Fruit fly (Drosophila melanogaster) whole organism, embryonic: ENCODE data around the gene Usp14.

Experiments used
- ATbp ChIP-seq: fragments of 200-800 bp; sonication (Bioruptor generic); optimal IDR thresholded peaks from 2 replicates; lab custom pipeline; 2017; ENCODE audit warnings: missing biosample characterization, mild to moderate bottlenecking, missing genetic modification characterization, missing genetic modification reagents
- Ada2b ChIP-seq: fragments of 200-800 bp; sonication (Bioruptor generic); IDR thresholded peaks from 2 replicates; pipeline ENCODE4 v1.3.6; 2022; ENCODE audit warnings: missing biosample characterization, missing genetic modification characterization
- Adf1 ChIP-seq: fragments of 200-800 bp; sonication (Bioruptor generic); IDR thresholded peaks from 2 replicates; pipeline ENCODE4 v1.3.6; 2022; ENCODE audit warnings: missing biosample characterization, missing genetic modification characterization
- Antp ChIP-seq: fragments of 200-800 bp; sonication (Bioruptor generic); optimal IDR thresholded peaks from 3 replicates; lab custom pipeline; 2016; ENCODE audit warnings: missing biosample characterization, missing genetic modification characterization
- BEAF-32 ChIP-seq: fragments of 200-800 bp; sonication (Bioruptor generic); optimal IDR thresholded peaks from 3 replicates; lab custom pipeline; 2017; ENCODE audit warnings: missing biosample characterization, missing genetic modification characterization, mild to moderate bottlenecking, moderate library complexity, missing genetic modification reagents
- C15 ChIP-seq: fragments of 200-800 bp; sonication (Bioruptor generic); IDR thresholded peaks from 3 replicates; pipeline ENCODE4 v1.3.6; 2022; ENCODE audit warnings: missing biosample characterization, missing genetic modification characterization
- CG10431 ChIP-seq: fragments of 200-800 bp; sonication (Bioruptor generic); optimal IDR thresholded peaks from 3 replicates; lab custom pipeline; 2018; ENCODE audit warnings: missing biosample characterization, mild to moderate bottlenecking, missing genetic modification characterization
- CG11695 ChIP-seq: fragments of 200-800 bp; sonication (Bioruptor generic); IDR thresholded peaks from 3 replicates; pipeline ENCODE4 v1.3.6; 2022; ENCODE audit warnings: missing biosample characterization, missing genetic modification characterization
- CG12391 ChIP-seq: fragments of 200-800 bp; sonication (Bioruptor generic); optimal IDR thresholded peaks from 3 replicates; lab custom pipeline; 2018; ENCODE audit warnings: missing biosample characterization, mild to moderate bottlenecking, missing genetic modification characterization, moderate library complexity
- CG13123 ChIP-seq: fragments of 200-800 bp; sonication (Bioruptor generic); optimal IDR thresholded peaks from 2 replicates; lab custom pipeline; 2016; ENCODE audit warnings: missing biosample characterization, missing genetic modification characterization
- CG13287 ChIP-seq: fragments of 200-800 bp; sonication (Bioruptor generic); IDR thresholded peaks from 2 replicates; pipeline ENCODE4 v1.3.6; 2022; ENCODE audit warnings: missing biosample characterization, missing genetic modification characterization; ENCODE audit not compliant: partially characterized antibody
- CG18011 ChIP-seq: fragments of 200-800 bp; sonication (Bioruptor generic); optimal IDR thresholded peaks from 2 replicates; lab custom pipeline; 2017; ENCODE audit warnings: missing biosample characterization, missing genetic modification characterization, mild to moderate bottlenecking, moderate library complexity, missing genotype
- CG31224 ChIP-seq: fragments of 200-800 bp; sonication (Bioruptor generic); IDR thresholded peaks from 2 replicates; pipeline ENCODE4 v1.3.6; 2022; ENCODE audit warnings: missing biosample characterization, missing genetic modification characterization
- CG33213 ChIP-seq: fragments of 200-800 bp; sonication (Bioruptor generic); optimal IDR thresholded peaks from 3 replicates; lab custom pipeline; 2016; ENCODE audit warnings: missing biosample characterization, missing genetic modification characterization
- CG6683 ChIP-seq: fragments of 200-800 bp; sonication (Bioruptor generic); optimal IDR thresholded peaks from 2 replicates; lab custom pipeline; 2017; ENCODE audit warnings: missing biosample characterization, mild to moderate bottlenecking, missing genetic modification characterization, missing genetic modification reagents
- CG6854 ChIP-seq: fragments of 200-800 bp; sonication (Bioruptor generic); optimal IDR thresholded peaks from 3 replicates; lab custom pipeline; 2017; ENCODE audit warnings: missing biosample characterization, mild to moderate bottlenecking, missing genetic modification characterization
- CG8765 ChIP-seq: fragments of 200-800 bp; sonication (Bioruptor generic); IDR thresholded peaks from 2 replicates; pipeline ENCODE4 v1.3.6; 2022; ENCODE audit warnings: missing biosample characterization, missing genetic modification characterization
- Chrac-16 ChIP-seq: fragments of 200-800 bp; sonication (Bioruptor generic); optimal IDR thresholded peaks from 3 replicates; lab custom pipeline; 2016; ENCODE audit warnings: missing biosample characterization, missing genetic modification characterization
- CoRest ChIP-seq: fragments of 200-800 bp; sonication (Bioruptor generic); optimal IDR thresholded peaks from 3 replicates; lab custom pipeline; 2018; ENCODE audit warnings: missing biosample characterization, mild to moderate bottlenecking, missing genetic modification characterization, moderate library complexity
- Deaf1 ChIP-seq: fragments of 200-800 bp; optimal IDR thresholded peaks from 3 replicates; lab custom pipeline; 2019; ENCODE audit warnings: missing biosample characterization, mild to moderate bottlenecking, missing genetic modification characterization, moderate library complexity
- Ets65A ChIP-seq: fragments of 200-800 bp; sonication (Bioruptor generic); peaks from one replicate; lab custom pipeline; 2016; ENCODE audit warnings: missing biosample characterization, missing genetic modification characterization
- Fer1 ChIP-seq: fragments of 200-800 bp; sonication (Bioruptor generic); optimal IDR thresholded peaks from 2 replicates; lab custom pipeline; 2017; ENCODE audit warnings: missing biosample characterization, mild to moderate bottlenecking, missing genetic modification characterization
- Fer2 ChIP-seq: fragments of 200-800 bp; sonication (Bioruptor generic); optimal IDR thresholded peaks from 2 replicates; lab custom pipeline; 2018; ENCODE audit warnings: missing biosample characterization, mild to moderate bottlenecking, missing genetic modification characterization, moderate library complexity
- H2.0 ChIP-seq: fragments of 200-800 bp; sonication (Bioruptor generic); IDR thresholded peaks from 2 replicates; pipeline ENCODE4 v1.3.6; 2022; ENCODE audit warnings: missing biosample characterization, missing genetic modification characterization
- HHEX ChIP-seq: fragments of 200-800 bp; sonication (Bioruptor generic); optimal IDR thresholded peaks from 3 replicates; lab custom pipeline; 2017; ENCODE audit warnings: missing biosample characterization, mild to moderate bottlenecking, missing genetic modification characterization, missing genetic modification reagents
- Hr51 ChIP-seq, 2 experiments: fragments of 200-800 bp; sonication (Bioruptor generic); optimal IDR thresholded peaks; 2 replicates in 1 of 2; 3 replicates in 1 of 2; lab custom pipeline; 2016 to 2018; ENCODE audit warnings: missing biosample characterization in 2 of 2, missing genetic modification characterization in 2 of 2, mild to moderate bottlenecking in 1 of 2, moderate library complexity in 1 of 2
- PHDP ChIP-seq: fragments of 200-800 bp; sonication (Bioruptor generic); optimal IDR thresholded peaks from 3 replicates; lab custom pipeline; 2018; ENCODE audit warnings: missing biosample characterization, mild to moderate bottlenecking, missing genetic modification characterization, moderate library complexity
- Sox102F ChIP-seq: fragments of 200-800 bp; sonication (Bioruptor generic); optimal IDR thresholded peaks from 2 replicates; lab custom pipeline; 2018; ENCODE audit warnings: missing biosample characterization, mild to moderate bottlenecking, missing genetic modification characterization, moderate library complexity
- az2 ChIP-seq: fragments of 200-800 bp; sonication (Bioruptor generic); optimal IDR thresholded peaks from 3 replicates; lab custom pipeline; 2016; ENCODE audit warnings: missing biosample characterization, missing genetic modification characterization
- br ChIP-seq: fragments of >200 bp; optimal IDR thresholded peaks from 2 replicates; lab custom pipeline; 2017
- cas ChIP-seq: fragments of 200-800 bp; sonication (Bioruptor generic); IDR thresholded peaks from 2 replicates; pipeline ENCODE4 v1.3.6; 2022; ENCODE audit warnings: missing biosample characterization, missing genetic modification characterization
- chm ChIP-seq: fragments of 200-800 bp; sonication (Bioruptor generic); IDR thresholded peaks from 2 replicates; pipeline ENCODE4 v1.3.6; 2022; ENCODE audit warnings: missing biosample characterization, missing genetic modification characterization
- crol ChIP-seq: fragments of 200-800 bp; sonication (Bioruptor generic); IDR thresholded peaks from 2 replicates; pipeline ENCODE4 v1.3.6; 2022; ENCODE audit warnings: missing biosample characterization, missing genetic modification characterization
- dysf ChIP-seq: fragments of 200-800 bp; sonication (Bioruptor generic); IDR thresholded peaks from 3 replicates; pipeline ENCODE4 v1.3.6; 2022; ENCODE audit warnings: missing biosample characterization, missing genetic modification characterization
- ems ChIP-seq: fragments of 200-800 bp; sonication (Bioruptor generic); optimal IDR thresholded peaks from 3 replicates; lab custom pipeline; 2016; ENCODE audit warnings: missing biosample characterization, missing genetic modification characterization
- fd96Cb ChIP-seq: fragments of 200-800 bp; sonication (Bioruptor generic); optimal IDR thresholded peaks from 2 replicates; lab custom pipeline; 2018; ENCODE audit warnings: missing biosample characterization, mild to moderate bottlenecking, missing genetic modification characterization, moderate library complexity
- ftz-f1 ChIP-seq: fragments of 200-800 bp; sonication (Bioruptor generic); optimal IDR thresholded peaks from 2 replicates; lab custom pipeline; 2016; ENCODE audit warnings: missing biosample characterization, missing genetic modification characterization
- gem ChIP-seq: fragments of 200-800 bp; sonication (Bioruptor generic); optimal IDR thresholded peaks from 2 replicates; lab custom pipeline; 2019; ENCODE audit warnings: missing biosample characterization, mild to moderate bottlenecking, missing genetic modification characterization, moderate library complexity
- her ChIP-seq: fragments of 200-800 bp; sonication (Bioruptor generic); optimal IDR thresholded peaks from 2 replicates; lab custom pipeline; 2016; ENCODE audit warnings: missing biosample characterization, missing genetic modification characterization
- hth ChIP-seq: fragments of >200 bp; optimal IDR thresholded peaks from 2 replicates; lab custom pipeline; 2017; ENCODE audit warnings: inconsistent platforms
- insv ChIP-seq, 2 experiments: fragments of 200-800 bp; sonication (Bioruptor generic); optimal IDR thresholded peaks; 3 replicates each; lab custom pipeline; 2016 to 2018; ENCODE audit warnings: missing biosample characterization in 2 of 2, missing genetic modification characterization in 2 of 2
- inv ChIP-seq: fragments of 200-800 bp; sonication (Bioruptor generic); IDR thresholded peaks from 2 replicates; pipeline ENCODE4 v1.3.6; 2022; ENCODE audit warnings: missing biosample characterization, missing genetic modification characterization; ENCODE audit not compliant: partially characterized antibody
- lola ChIP-seq, 3 experiments: fragments of >200 bp in 2 of 3; fragments of 200-800 bp in 1 of 3; sonication (Bioruptor generic) in 1 of 3; optimal IDR thresholded peaks; 2 replicates each; lab custom pipeline; 2017 to 2019; ENCODE audit warnings: missing biosample characterization in 3 of 3, missing genetic modification characterization in 3 of 3, mild to moderate bottlenecking in 1 of 3, moderate library complexity in 1 of 3
- lov ChIP-seq, 2 experiments: fragments of 200-800 bp in 1 of 2; fragments of >200 bp in 1 of 2; sonication (Bioruptor generic) in 1 of 2; IDR thresholded peaks in 1 of 2; optimal IDR thresholded peaks in 1 of 2; 2 replicates in 1 of 2; 3 replicates in 1 of 2; pipeline versions ENCODE4 v1.3.6 to Lab custom; 2017 to 2022; ENCODE audit warnings: missing biosample characterization in 1 of 2, missing genetic modification characterization in 1 of 2
- mld ChIP-seq: fragments of 200-800 bp; sonication (Bioruptor generic); IDR thresholded peaks from 3 replicates; pipeline ENCODE4 v1.3.6; 2022; ENCODE audit warnings: missing biosample characterization, missing genetic modification characterization; ENCODE audit not compliant: partially characterized antibody
- onecut ChIP-seq: fragments of 200-800 bp; sonication (Bioruptor generic); IDR thresholded peaks from 2 replicates; pipeline ENCODE4 v1.3.6; 2022; ENCODE audit warnings: missing biosample characterization, missing genetic modification characterization
- pb ChIP-seq: fragments of 200-800 bp; sonication (Bioruptor generic); optimal IDR thresholded peaks from 3 replicates; lab custom pipeline; 2016; ENCODE audit warnings: missing biosample characterization, missing genetic modification characterization
- psq ChIP-seq: fragments of 200-800 bp; sonication (Bioruptor generic); optimal IDR thresholded peaks from 2 replicates; lab custom pipeline; 2017; ENCODE audit warnings: missing biosample characterization, missing genetic modification characterization
- schlank ChIP-seq: fragments of 200-800 bp; sonication (Bioruptor generic); optimal IDR thresholded peaks from 2 replicates; lab custom pipeline; 2018; ENCODE audit warnings: missing biosample characterization, mild to moderate bottlenecking, missing genetic modification characterization

Gene Usp14

DNA sequence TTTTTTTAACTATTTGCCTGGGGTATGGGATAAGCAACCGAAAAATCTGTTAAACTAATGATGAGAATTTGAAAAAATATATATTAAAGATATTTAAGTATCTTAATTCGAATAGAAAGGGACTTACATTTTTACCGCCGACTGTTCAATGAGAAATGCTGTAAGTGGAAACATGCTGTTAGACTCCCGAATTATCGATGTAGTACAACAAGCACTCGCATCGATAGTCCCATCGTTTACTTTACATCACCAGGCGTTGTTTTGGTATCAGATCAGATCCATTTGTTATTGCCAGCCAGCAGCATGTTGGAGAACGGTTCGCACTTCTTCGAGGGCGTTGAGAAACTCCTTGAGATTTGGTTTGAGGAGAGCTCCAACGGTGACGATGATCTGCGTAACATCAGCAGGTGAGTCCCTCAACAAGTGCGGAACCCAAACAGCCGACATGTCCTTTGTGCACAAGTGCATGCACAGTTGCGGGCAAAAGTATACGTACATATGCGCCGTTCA, 25.1 kb upstream of the Usp14 start, which contains the start of gene SamDC (continued):
- TF ChIP-seq CG11695 (GFP tag; lab: Robert Waterston, UW), result 0 out of 3 replicates have a peak, but pooled peaks have one; percentile 39
- TF ChIP-seq hth (lab: Kevin White, UChicago), result no peak
- no peak for TF ChIP-seq CG8765 (GFP tag; lab: Robert Waterston, UW)
- no peak for TF ChIP-seq CG6683 (GFP tag; lab: Kevin White, UChicago)
- no peak for TF ChIP-seq C15 (GFP tag; lab: Robert Waterston, UW)
- peak; percentile 79 for TF ChIP-seq CG13287 (GFP tag; lab: Robert Waterston, UW)
- peak; percentile 59; the same call in 1 of the 3 replicates for TF ChIP-seq dysf (GFP tag; lab: Robert Waterston, UW)
- no peak; the same call in 1 of the 2 replicates for TF ChIP-seq chm (GFP tag; lab: Robert Waterston, UW)
- no peak for TF ChIP-seq Chrac-16 (GFP tag; lab: Kevin White, UChicago)
- no peak for TF ChIP-seq CG31224 (GFP tag; lab: Robert Waterston, UW)
- TF ChIP-seq her, result peak; percentile 39
- TF ChIP-seq Fer2, result no peak
- peak; percentile 48 for TF ChIP-seq HHEX (GFP tag; lab: Kevin White, UChicago)
- TF ChIP-seq fd96Cb, result peak; percentile 26
- TF ChIP-seq CG18011, result no peak
- peak; percentile 54 for TF ChIP-seq Sox102F (GFP tag; lab: Kevin White, UChicago)
- TF ChIP-seq lov (optimal IDR thresholded peaks at IDR 0.05; lab: Kevin White, UChicago), result no peak
- no peak for TF ChIP-seq lov (GFP tag; IDR thresholded peaks at IDR 0.05; lab: Robert Waterston, UW)
- no peak for TF ChIP-seq ATbp
- TF ChIP-seq Adf1 (GFP tag; lab: Robert Waterston, UW), result peak; percentile 27; the same call in 1 of the 2 replicates
- TF ChIP-seq psq (GFP tag; lab: Kevin White, UChicago), result peak; percentile 38
- TF ChIP-seq CoRest (tag; lab: Kevin White, UChicago), result peak; percentile 66
- peak; percentile 85 for TF ChIP-seq mld (GFP tag; lab: Robert Waterston, UW)
- no peak for TF ChIP-seq ftz-f1
- 0 out of 2 replicates have a peak, but pooled peaks have one; percentile 26 for TF ChIP-seq onecut
- peak; percentile 34 for TF ChIP-seq CG33213 (GFP tag; lab: Kevin White, UChicago)
- peak; percentile 63 for TF ChIP-seq PHDP (tag; lab: Kevin White, UChicago)
- TF ChIP-seq az2 (GFP tag; lab: Kevin White, UChicago), result peak; percentile 53
- peak; percentile 81 for TF ChIP-seq inv
- peak; percentile 76 for TF ChIP-seq gem (tag; lab: Kevin White, UChicago)
- TF ChIP-seq cas (GFP tag; lab: Robert Waterston, UW), result 0 out of 2 replicates have a peak, but pooled peaks have one; percentile 13
- peak; percentile 14 for TF ChIP-seq Ets65A (GFP tag; lab: Kevin White, UChicago)
- TF ChIP-seq CG13123 (GFP tag; lab: Kevin White, UChicago), result peak; percentile 12
- TF ChIP-seq lola (GFP tag; optimal IDR thresholded peaks at IDR 0.05; lab: Kevin White, UChicago), result peak in 2 of 3 experiments; percentile 24 to 98
- peak; percentile 88 for TF ChIP-seq BEAF-32 (GFP tag; lab: Kevin White, UChicago)
- peak; percentile 33 for TF ChIP-seq CG6854 (GFP tag; lab: Kevin White, UChicago)
- TF ChIP-seq pb (GFP tag; lab: Kevin White, UChicago), result peak; percentile 39
- TF ChIP-seq crol, result no peak
- peak; percentile 43 for TF ChIP-seq Antp
- TF ChIP-seq Deaf1 (tag; lab: Kevin White, UChicago), result no peak
- peak; percentile 71 for TF ChIP-seq CG12391 (tag; lab: Kevin White, UChicago)
- TF ChIP-seq H2.0 (GFP tag; lab: Robert Waterston, UW), result no peak
- TF ChIP-seq CG10431 (GFP tag; lab: Kevin White, UChicago), result no peak
- TF ChIP-seq Ada2b (GFP tag; lab: Robert Waterston, UW), result peak; percentile 63
- TF ChIP-seq Hr51 (GFP tag; optimal IDR thresholded peaks at IDR 0.05; lab: Kevin White, UChicago), result peak; percentile 40 to 60
- peak; percentile 8 for TF ChIP-seq ems (GFP tag; lab: Kevin White, UChicago)
- peak in 1 of 2 experiments; percentile 31 for TF ChIP-seq insv (GFP tag; optimal IDR thresholded peaks at IDR 0.05; lab: Kevin White, UChicago)
- TF ChIP-seq Fer1 (GFP tag; lab: Kevin White, UChicago), result peak; percentile 44
- TF ChIP-seq schlank, result peak; percentile 35
- no peak for TF ChIP-seq br (lab: Kevin White, UChicago)
